Fruit fly (Drosophila melanogaster) whole organism, prepupa: ENCODE data around the gene CG44422.

Experiments used
- Blimp-1 ChIP-seq: fragments of 200-800 bp; sonication (Bioruptor generic); optimal IDR thresholded peaks from 3 replicates; lab custom pipeline; 2017; ENCODE audit warnings: missing biosample characterization, missing genetic modification characterization, mild to moderate bottlenecking, moderate library complexity, missing genetic modification reagents
- CG10631 ChIP-seq: fragments of 200-800 bp; sonication (Bioruptor generic); optimal IDR thresholded peaks from 2 replicates; lab custom pipeline; 2016; ENCODE audit warnings: missing biosample characterization, missing genetic modification characterization
- CG10669 ChIP-seq: fragments of 200-800 bp; sonication (Bioruptor generic); optimal IDR thresholded peaks from 3 replicates; lab custom pipeline; 2018; ENCODE audit warnings: missing biosample characterization, mild to moderate bottlenecking, missing genetic modification characterization, moderate library complexity
- CG15336 ChIP-seq: fragments of 200-800 bp; sonication (Bioruptor generic); IDR thresholded peaks from 2 replicates; pipeline ENCODE4 v1.3.6; 2022; ENCODE audit warnings: missing biosample characterization, missing genetic modification characterization
- CG1621 ChIP-seq: fragments of 200-800 bp; sonication (Bioruptor generic); optimal IDR thresholded peaks from 3 replicates; lab custom pipeline; 2018; ENCODE audit warnings: missing biosample characterization, mild to moderate bottlenecking, missing genetic modification characterization
- CG3032 ChIP-seq: fragments of 200-800 bp; optimal IDR thresholded peaks from 2 replicates; lab custom pipeline; 2019; ENCODE audit warnings: missing biosample characterization, mild to moderate bottlenecking, missing genetic modification characterization, moderate library complexity
- CG31627 ChIP-seq: fragments of 200-800 bp; sonication (Bioruptor generic); optimal IDR thresholded peaks from 3 replicates; lab custom pipeline; 2016; ENCODE audit warnings: missing biosample characterization, missing genetic modification characterization
- CG32006 ChIP-seq: fragments of 200-800 bp; sonication (Bioruptor generic); optimal IDR thresholded peaks from 3 replicates; lab custom pipeline; 2017; ENCODE audit warnings: missing biosample characterization, mild to moderate bottlenecking, missing genetic modification characterization
- CG34406 ChIP-seq: fragments of 200-800 bp; sonication (Bioruptor generic); optimal IDR thresholded peaks from 3 replicates; lab custom pipeline; 2016; ENCODE audit warnings: missing biosample characterization, missing genetic modification characterization
- CG3919 ChIP-seq: fragments of 200-800 bp; sonication (Bioruptor generic); optimal IDR thresholded peaks from 3 replicates; lab custom pipeline; 2016; ENCODE audit warnings: missing biosample characterization, missing genetic modification characterization
- CG4318 ChIP-seq: fragments of 200-800 bp; sonication (Bioruptor generic); optimal IDR thresholded peaks from 3 replicates; lab custom pipeline; 2017; ENCODE audit warnings: missing biosample characterization, mild to moderate bottlenecking, missing genetic modification characterization
- CG6163 ChIP-seq: fragments of 200-800 bp; sonication (Bioruptor generic); IDR thresholded peaks from 3 replicates; pipeline ENCODE4 v1.3.6; 2022; ENCODE audit warnings: missing biosample characterization, missing genetic modification characterization
- CG6792 ChIP-seq: fragments of 200-800 bp; sonication (Bioruptor generic); optimal IDR thresholded peaks from 3 replicates; lab custom pipeline; 2016; ENCODE audit warnings: missing biosample characterization, missing genetic modification characterization
- CG8319 ChIP-seq: fragments of 200-800 bp; sonication (Bioruptor generic); optimal IDR thresholded peaks from 3 replicates; lab custom pipeline; 2016; ENCODE audit warnings: missing biosample characterization, missing genetic modification characterization
- Eip75B ChIP-seq: fragments of 200-800 bp; sonication (Bioruptor generic); optimal IDR thresholded peaks from 3 replicates; lab custom pipeline; 2016; ENCODE audit warnings: missing biosample characterization, missing genetic modification characterization
- Eip78C ChIP-seq: fragments of 200-800 bp; sonication (Bioruptor generic); peaks from one replicate; lab custom pipeline; 2016; ENCODE audit warnings: missing biosample characterization, missing genetic modification characterization
- Hr38 ChIP-seq: sonication (Bioruptor generic); optimal IDR thresholded peaks from 2 replicates; lab custom pipeline; 2016; ENCODE audit warnings: missing biosample characterization, missing genetic modification characterization
- Hr4 ChIP-seq: fragments of 200-800 bp; sonication (Bioruptor generic); optimal IDR thresholded peaks from 3 replicates; lab custom pipeline; 2016; ENCODE audit warnings: missing biosample characterization, missing genetic modification characterization
- Lpt ChIP-seq: fragments of 200-800 bp; sonication (Bioruptor generic); optimal IDR thresholded peaks from 3 replicates; lab custom pipeline; 2016; ENCODE audit warnings: missing biosample characterization, missing genetic modification characterization
- Met ChIP-seq: fragments of 200-800 bp; sonication (Bioruptor generic); optimal IDR thresholded peaks from 3 replicates; lab custom pipeline; 2016; ENCODE audit warnings: missing biosample characterization, missing genetic modification characterization
- OdsH ChIP-seq: fragments of 200-800 bp; sonication (Bioruptor generic); optimal IDR thresholded peaks from 3 replicates; lab custom pipeline; 2016; ENCODE audit warnings: missing biosample characterization, missing genetic modification characterization
- Smox ChIP-seq: fragments of 200-800 bp; sonication (Bioruptor generic); optimal IDR thresholded peaks from 3 replicates; lab custom pipeline; 2016; ENCODE audit warnings: missing biosample characterization, missing genetic modification characterization
- Sox102F ChIP-seq: fragments of 200-800 bp; sonication (Bioruptor generic); optimal IDR thresholded peaks from 2 replicates; lab custom pipeline; 2016; ENCODE audit warnings: missing biosample characterization, mild to moderate bottlenecking, missing genetic modification characterization
- Sox14 ChIP-seq: fragments of 200-800 bp; sonication (Bioruptor generic); optimal IDR thresholded peaks from 3 replicates; lab custom pipeline; 2016; ENCODE audit warnings: missing biosample characterization, missing genetic modification characterization
- achi ChIP-seq: fragments of 200-800 bp; sonication (Bioruptor generic); optimal IDR thresholded peaks from 3 replicates; lab custom pipeline; 2016; ENCODE audit warnings: missing biosample characterization, missing genetic modification characterization
- cyc ChIP-seq: fragments of 200-800 bp; sonication (Bioruptor generic); optimal IDR thresholded peaks from 3 replicates; lab custom pipeline; 2016; ENCODE audit warnings: missing biosample characterization, missing genetic modification characterization
- dac ChIP-seq: fragments of 200-800 bp; sonication (Bioruptor generic); optimal IDR thresholded peaks from 2 replicates; lab custom pipeline; 2017; ENCODE audit warnings: missing biosample characterization, mild to moderate bottlenecking, missing genetic modification characterization
- dsx ChIP-seq: fragments of 200-800 bp; optimal IDR thresholded peaks from 3 replicates; lab custom pipeline; 2019; ENCODE audit warnings: missing biosample characterization, mild to moderate bottlenecking, missing genetic modification characterization, moderate library complexity; ENCODE audit not compliant: poor library complexity, severe bottlenecking
- eg ChIP-seq: fragments of 200-800 bp; sonication (Bioruptor generic); IDR thresholded peaks from 3 replicates; pipeline ENCODE4 v1.3.6; 2022; ENCODE audit warnings: missing biosample characterization, missing genetic modification characterization
- esn ChIP-seq: fragments of 200-800 bp; sonication (Bioruptor generic); optimal IDR thresholded peaks from 2 replicates; lab custom pipeline; 2016; ENCODE audit warnings: missing biosample characterization, mild to moderate bottlenecking, missing genetic modification characterization, moderate library complexity
- fd59A ChIP-seq: fragments of 200-800 bp; sonication (Bioruptor generic); optimal IDR thresholded peaks from 2 replicates; lab custom pipeline; 2017; ENCODE audit warnings: missing biosample characterization, mild to moderate bottlenecking, missing genetic modification characterization, missing genetic modification reagents
- fd85E ChIP-seq: fragments of 200-800 bp; sonication (Bioruptor generic); optimal IDR thresholded peaks from 3 replicates; lab custom pipeline; 2016; ENCODE audit warnings: missing biosample characterization, missing genetic modification characterization
- fkh ChIP-seq: fragments of 200-800 bp; sonication (Bioruptor generic); optimal IDR thresholded peaks from 3 replicates; lab custom pipeline; 2017; ENCODE audit warnings: missing biosample characterization, mild to moderate bottlenecking, missing genetic modification characterization, moderate library complexity
- net ChIP-seq: fragments of 200-800 bp; sonication (Bioruptor generic); optimal IDR thresholded peaks from 3 replicates; lab custom pipeline; 2016; ENCODE audit warnings: missing biosample characterization, missing genetic modification characterization
- pdm3 ChIP-seq: fragments of 200-800 bp; sonication (Bioruptor generic); optimal IDR thresholded peaks from 3 replicates; lab custom pipeline; 2016; ENCODE audit warnings: missing biosample characterization, missing genetic modification characterization
- spab ChIP-seq: fragments of 200-800 bp; sonication (Bioruptor generic); optimal IDR thresholded peaks from 2 replicates; lab custom pipeline; 2017; ENCODE audit warnings: missing biosample characterization, mild to moderate bottlenecking, missing genetic modification characterization, missing genetic modification reagents
- svp ChIP-seq: fragments of 200-800 bp; sonication (Bioruptor generic); peaks from one replicate; lab custom pipeline; 2016; ENCODE audit warnings: missing biosample characterization, missing genetic modification characterization
- topi ChIP-seq: fragments of 200-800 bp; sonication (Bioruptor generic); optimal IDR thresholded peaks from 3 replicates; lab custom pipeline; 2016; ENCODE audit warnings: missing biosample characterization, missing genetic modification characterization
- vri ChIP-seq: fragments of 200-800 bp; sonication (Bioruptor generic); optimal IDR thresholded peaks from 3 replicates; lab custom pipeline; 2016; ENCODE audit warnings: missing biosample characterization, mild to moderate bottlenecking, missing genetic modification characterization

The CG44422 gene

dm6 chrX:11325175-11325768 is 22.7 kb upstream of the CG44422 start, which contains the start of gene Gapvd1 (continued):
- no peak for TF ChIP-seq CG6792 (GFP tag; lab: Kevin White, UChicago)
- no peak for TF ChIP-seq CG6163 (GFP tag; lab: Robert Waterston, UW)
- TF ChIP-seq Eip78C (GFP tag; lab: Kevin White, UChicago) = peak; percentile 60
- no peak for TF ChIP-seq fd85E (GFP tag; lab: Kevin White, UChicago)
- TF ChIP-seq CG8319 = no peak
- peak; percentile 6 for TF ChIP-seq pdm3 (GFP tag; lab: Kevin White, UChicago)
- TF ChIP-seq CG4318 (GFP tag; lab: Kevin White, UChicago) = no peak
- TF ChIP-seq esn (GFP tag; lab: Kevin White, UChicago) = peak; percentile 24
- TF ChIP-seq Lpt = no peak
- TF ChIP-seq fkh (GFP tag; lab: Kevin White, UChicago) = peak; percentile 57
- no peak for TF ChIP-seq CG10631 (GFP tag; lab: Kevin White, UChicago)
- TF ChIP-seq Sox102F (GFP tag; lab: Kevin White, UChicago) = no peak
- no peak for TF ChIP-seq CG15336 (GFP tag; lab: Robert Waterston, UW)
- no peak for TF ChIP-seq dac (GFP tag; lab: Kevin White, UChicago)
- TF ChIP-seq achi (GFP tag; lab: Kevin White, UChicago) = peak; percentile 4
- TF ChIP-seq net (GFP tag; lab: Kevin White, UChicago) = no peak
- TF ChIP-seq fd59A (GFP tag; lab: Kevin White, UChicago) = no peak
- TF ChIP-seq Sox14 (GFP tag; lab: Kevin White, UChicago) = peak; percentile 23
- TF ChIP-seq Eip75B (GFP tag; lab: Kevin White, UChicago) = no peak
- no peak for TF ChIP-seq spab (GFP tag; lab: Kevin White, UChicago)
- no peak for TF ChIP-seq cyc
- TF ChIP-seq Hr38 (GFP tag; lab: Kevin White, UChicago) = no peak
- TF ChIP-seq dsx (GFP tag; lab: Kevin White, UChicago) = no peak
- TF ChIP-seq Smox = no peak

DNA sequence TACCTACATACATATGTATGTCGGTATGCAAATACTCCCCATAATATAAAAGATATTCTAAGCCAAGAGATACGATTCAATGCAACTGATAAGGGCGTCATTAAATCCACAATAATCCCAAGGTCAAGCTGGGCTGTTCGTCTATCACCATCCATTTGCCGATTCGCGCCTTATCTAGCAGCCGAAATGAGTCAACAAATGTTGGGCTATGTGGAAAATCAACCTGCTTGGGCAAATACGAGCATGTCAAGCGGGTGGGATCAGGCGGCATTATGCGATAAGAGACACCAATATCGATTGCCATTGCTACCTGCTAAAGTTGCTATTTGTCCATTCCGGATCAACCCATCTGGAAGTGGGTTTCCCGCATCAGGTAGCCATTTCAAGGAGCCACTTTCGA is 20.1 kb upstream of the CG44422 start:
- TF ChIP-seq CG8319 (no peak), CG31627 (no peak), spab (GFP tag; lab: Kevin White, UChicago) (no peak), Eip78C (GFP tag; lab: Kevin White, UChicago) (peak; percentile 32), svp (GFP tag; lab: Kevin White, UChicago) (peak; percentile 81), Lpt (no peak), eg (GFP tag; lab: Robert Waterston, UW) (no peak), Met (GFP tag; lab: Kevin White, UChicago) (no peak), topi (GFP tag; lab: Kevin White, UChicago) (no peak), fkh (GFP tag; lab: Kevin White, UChicago) (peak; percentile 42)

DNA sequence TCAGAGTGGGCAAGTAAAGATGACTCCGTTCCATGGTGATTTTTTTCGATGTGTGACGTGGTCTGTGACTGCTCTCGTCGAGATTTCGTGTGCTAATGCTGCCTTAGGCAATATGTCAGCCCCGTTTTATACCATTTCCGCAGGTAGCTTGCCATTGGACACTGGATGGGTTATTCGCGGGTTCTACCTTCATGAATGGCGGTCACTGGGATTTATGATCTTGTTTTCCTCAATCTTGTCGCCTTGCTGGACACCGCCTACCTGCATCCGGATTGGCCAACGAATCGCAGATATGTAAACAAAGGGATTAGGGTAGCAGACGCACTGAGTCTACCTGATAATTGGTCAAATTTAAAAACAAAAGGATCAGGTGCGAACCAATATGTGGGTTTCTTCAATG is 19.7 kb upstream of the CG44422 start, which contains the start of gene sisA:
Gene sisA, minus strand, starts transcription at position 101 of the 400 bp plus-strand sequence.
- TF ChIP-seq dac (GFP tag; lab: Kevin White, UChicago) = no peak
- no peak for TF ChIP-seq net (GFP tag; lab: Kevin White, UChicago)
- no peak for TF ChIP-seq esn (GFP tag; lab: Kevin White, UChicago)
- no peak for TF ChIP-seq Lpt
- TF ChIP-seq CG34406 (GFP tag; lab: Kevin White, UChicago) = no peak
- TF ChIP-seq CG31627 = no peak
- TF ChIP-seq CG6792 (GFP tag; lab: Kevin White, UChicago) = no peak
- TF ChIP-seq CG1621 (tag; lab: Kevin White, UChicago) = no peak
- TF ChIP-seq CG3919 = no peak

DNA sequence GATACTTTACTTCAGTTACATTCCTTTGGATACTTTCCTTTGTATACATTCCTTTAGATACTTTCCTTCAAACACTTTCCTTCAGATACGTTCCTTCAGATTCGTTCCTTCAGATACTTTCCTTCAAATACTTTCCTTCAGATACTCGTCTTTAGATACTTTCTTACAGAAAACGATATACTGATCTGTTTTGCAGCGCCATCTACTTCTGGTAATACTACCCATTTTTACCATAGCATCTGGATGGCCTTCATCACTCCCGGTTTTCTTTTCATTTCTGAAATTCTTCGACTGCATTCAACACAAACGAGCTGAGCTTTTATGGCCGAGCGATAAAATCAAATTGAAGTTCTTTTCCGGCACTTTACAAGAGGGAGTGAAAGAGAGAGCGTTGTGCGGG is 17.3 kb upstream of the CG44422 start:
- no peak for TF ChIP-seq Hr4 (GFP tag; lab: Kevin White, UChicago)
- no peak for TF ChIP-seq Blimp-1 (GFP tag; lab: Kevin White, UChicago)
- no peak for TF ChIP-seq Eip78C (GFP tag; lab: Kevin White, UChicago)
- TF ChIP-seq CG34406 (GFP tag; lab: Kevin White, UChicago) = no peak
- no peak for TF ChIP-seq esn (GFP tag; lab: Kevin White, UChicago)
- TF ChIP-seq eg (GFP tag; lab: Robert Waterston, UW) = no peak
- TF ChIP-seq Met (GFP tag; lab: Kevin White, UChicago) = no peak
- no peak for TF ChIP-seq CG10669 (GFP tag; lab: Kevin White, UChicago)
- no peak for TF ChIP-seq CG3032
- no peak for TF ChIP-seq CG32006 (GFP tag; lab: Kevin White, UChicago)
- no peak for TF ChIP-seq OdsH (GFP tag; lab: Kevin White, UChicago)
- TF ChIP-seq vri = no peak
- TF ChIP-seq CG1621 (tag; lab: Kevin White, UChicago) = no peak
- TF ChIP-seq, all 60 proteins: peak for 0
